Fruit fly (Drosophila melanogaster): ENCODE measurements around the gene CG14441.

The CG14441 gene

DNA sequence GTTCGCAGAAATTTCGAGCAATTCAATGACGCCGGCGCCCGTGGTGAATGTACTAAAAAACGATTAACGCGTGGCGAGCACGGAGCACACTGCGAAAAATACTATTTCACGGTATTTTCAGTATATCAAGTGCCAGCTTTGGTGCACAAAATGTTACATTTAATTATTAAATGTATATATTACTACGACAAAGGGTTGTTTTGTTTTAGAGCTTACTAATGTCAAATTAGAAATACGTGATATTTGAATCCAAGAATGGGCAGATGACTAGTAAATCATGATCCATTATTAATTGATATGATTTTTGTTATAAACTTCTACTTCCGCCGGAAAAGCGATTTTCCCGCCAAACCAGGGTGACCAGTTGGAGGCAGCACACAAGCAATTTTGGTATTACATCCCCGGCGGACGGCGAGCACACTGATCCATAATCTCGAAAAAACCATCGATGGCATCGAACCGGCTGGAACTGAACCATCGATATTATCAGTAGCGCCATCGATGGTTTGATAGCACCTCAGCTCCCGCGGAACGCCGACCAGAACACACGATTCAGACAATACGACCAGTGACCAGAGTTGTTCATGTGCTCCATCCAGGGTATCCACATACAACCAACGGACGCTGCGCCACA lies 45.0 kb upstream of the CG14441 start, which contains the start of the genes CG3226 and Cdc7 (continued):
- TF ChIP-seq zen2 (GFP tag; IDR thresholded peaks at IDR 0.05; ENCODE audit: partially characterized antibody) = no peak
- peak; percentile 78 for TF ChIP-seq CG2875 (GFP tag; optimal IDR thresholded peaks at IDR 0.05)
- TF ChIP-seq Stat92E (GFP tag; optimal IDR thresholded peaks at IDR 0.05) = no peak
- TF ChIP-seq CG12769 (tag; optimal IDR thresholded peaks at IDR 0.05) = peak; percentile 66
- peak; percentile 41; the same call in 2 of the 3 replicates for TF ChIP-seq row (GFP tag; IDR thresholded peaks at IDR 0.05)
- peak; percentile 19 for TF ChIP-seq CG8089 (GFP tag; optimal IDR thresholded peaks at IDR 0.05)
- peak; percentile 0 for TF ChIP-seq fu2 (GFP tag; optimal IDR thresholded peaks at IDR 0.05)
- TF ChIP-seq CG6813 (GFP tag; optimal IDR thresholded peaks at IDR 0.05) = peak; percentile 75
- peak; percentile 62 for TF ChIP-seq CG15011 (GFP tag; optimal IDR thresholded peaks at IDR 0.05)
- TF ChIP-seq Hr78 (GFP tag; optimal IDR thresholded peaks at IDR 0.05) = no peak
- peak; percentile 57 to 70 for TF ChIP-seq Hr51 (GFP tag; optimal IDR thresholded peaks at IDR 0.05)
- peak; percentile 93 for TF ChIP-seq Hmr (GFP tag; optimal IDR thresholded peaks at IDR 0.05)
- no peak for TF ChIP-seq pum (GFP tag; optimal IDR thresholded peaks at IDR 0.05)
- TF ChIP-seq fru (optimal IDR thresholded peaks at IDR 0.05) = no peak
- no peak for TF ChIP-seq hth (optimal IDR thresholded peaks at IDR 0.05)
- 0 out of 2 replicates have a peak, but pooled peaks have one; percentile 8 for TF ChIP-seq Drgx (GFP tag; IDR thresholded peaks at IDR 0.05)
- TF ChIP-seq Deaf1 (tag; optimal IDR thresholded peaks at IDR 0.05) = no peak
- TF ChIP-seq yki (optimal IDR thresholded peaks at IDR 0.05) = no peak
- TF ChIP-seq CG10366 (GFP tag; IDR thresholded peaks at IDR 0.05) = peak; percentile 25; the same call in 1 of the 2 replicates
- TF ChIP-seq ssp (GFP tag; IDR thresholded peaks at IDR 0.05) = peak; percentile 19; the same call in 1 of the 2 replicates
- TF ChIP-seq sima (GFP tag; optimal IDR thresholded peaks at IDR 0.05) = no peak
- peak; percentile 71 for TF ChIP-seq Max (GFP tag; optimal IDR thresholded peaks at IDR 0.05)
- TF ChIP-seq disco-r (GFP tag; optimal IDR thresholded peaks at IDR 0.05) = peak; percentile 10
- no peak for TF ChIP-seq CG2889 (GFP tag; IDR thresholded peaks at IDR 0.05)
- TF ChIP-seq NC2β (GFP tag; optimal IDR thresholded peaks at IDR 0.05) = peak; percentile 85
- TF ChIP-seq CG10543 (GFP tag; optimal IDR thresholded peaks at IDR 0.05) = peak; percentile 82
- peak; percentile 80 for TF ChIP-seq MBD-R2 (GFP tag; IDR thresholded peaks at IDR 0.05)
- TF ChIP-seq CrebB (tag; optimal IDR thresholded peaks at IDR 0.05) = peak; percentile 72
- no peak for TF ChIP-seq CG11398 (GFP tag; optimal IDR thresholded peaks at IDR 0.05)
- TF ChIP-seq Sox100B (GFP tag; optimal IDR thresholded peaks at IDR 0.05) = peak; percentile 84
- TF ChIP-seq Ptx1 (GFP tag; IDR thresholded peaks at IDR 0.05) = peak; percentile 50
- peak; percentile 83 for TF ChIP-seq CG18599 (GFP tag; optimal IDR thresholded peaks at IDR 0.05)
- no peak for TF ChIP-seq CG15073 (GFP tag; optimal IDR thresholded peaks at IDR 0.05)
- no peak for TF ChIP-seq zfh2 (GFP tag; optimal IDR thresholded peaks at IDR 0.05)
- TF ChIP-seq Mad (GFP tag; optimal IDR thresholded peaks at IDR 0.05) = peak; percentile 9
- peak; percentile 49; the same call in 1 of the 2 replicates for TF ChIP-seq nerfin-2 (GFP tag; IDR thresholded peaks at IDR 0.05; ENCODE audit: partially characterized antibody)
- peak; percentile 10 for TF ChIP-seq TFAM (GFP tag; optimal IDR thresholded peaks at IDR 0.05)
- TF ChIP-seq Ada2b (GFP tag; IDR thresholded peaks at IDR 0.05) = peak; percentile 33; the same call in 1 of the 2 replicates
- TF ChIP-seq bcd (GFP tag; optimal IDR thresholded peaks at IDR 0.05) = peak; percentile 83
- TF ChIP-seq CG17328 (GFP tag; IDR thresholded peaks at IDR 0.05) = peak; percentile 47; the same call in 1 of the 2 replicates
- peak; percentile 33; the same call in 1 of the 3 replicates for TF ChIP-seq B-H1 (GFP tag; IDR thresholded peaks at IDR 0.05)
- peak; percentile 38 for TF ChIP-seq pb (GFP tag; optimal IDR thresholded peaks at IDR 0.05)
- TF ChIP-seq Antp (GFP tag; optimal IDR thresholded peaks at IDR 0.05) = peak; percentile 22
- peak; percentile 60 for TF ChIP-seq gro (GFP tag; optimal IDR thresholded peaks at IDR 0.05)
- peak; percentile 88 for TF ChIP-seq YL-1 (GFP tag; optimal IDR thresholded peaks at IDR 0.05)
- no peak for TF ChIP-seq klu (GFP tag; IDR thresholded peaks at IDR 0.05)
- peak; percentile 17 for TF ChIP-seq eyg (GFP tag; optimal IDR thresholded peaks at IDR 0.05)
- TF ChIP-seq CG11247 (GFP tag; IDR thresholded peaks at IDR 0.05) = peak; percentile 37; the same call in 1 of the 2 replicates
- peak; percentile 6 for TF ChIP-seq Atf3 (GFP tag; optimal IDR thresholded peaks at IDR 0.05)
- TF ChIP-seq CG4730 (GFP tag; IDR thresholded peaks at IDR 0.05) = 0 out of 2 replicates have a peak, but pooled peaks have one; percentile 26

Data from whole organism, embryonic.